Worm (Caenorhabditis elegans): ENCODE measurements around the gene rsp-8.

The rsp-8 gene

DNA sequence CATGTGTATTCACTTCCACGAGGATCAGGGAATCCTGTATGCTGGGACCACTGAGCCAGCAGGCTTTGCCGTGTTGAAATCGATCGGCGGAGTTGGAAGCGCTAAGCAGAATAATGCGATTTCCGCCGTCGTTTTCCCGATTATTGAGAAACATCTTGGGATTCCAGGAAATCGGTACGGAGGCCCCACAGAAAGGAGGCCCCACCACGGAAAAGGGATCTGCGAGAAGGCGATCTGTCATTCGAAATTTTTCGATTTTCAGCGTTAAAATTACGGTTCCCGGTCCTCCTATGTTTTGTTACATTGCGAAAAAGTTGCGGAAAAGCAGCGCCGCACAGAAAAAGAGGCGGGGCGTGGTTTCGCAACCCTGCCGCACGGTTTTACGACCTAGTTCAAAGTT is 22.1 kb downstream of the rsp-8 start:
- TF ChIP-seq ceh-82 (tag; optimal IDR thresholded peaks at IDR 0.05) (no peak), lin-13 (GFP tag; optimal IDR thresholded peaks at IDR 0.05) (no peak), mdl-1 (tag; optimal IDR thresholded peaks at IDR 0.05) (no peak), elt-1 (tag; optimal IDR thresholded peaks at IDR 0.05) (no peak), fos-1 (tag; optimal IDR thresholded peaks at IDR 0.05) (no peak), crh-2 (tag; optimal IDR thresholded peaks at IDR 0.05) (no peak), ztf-11 (tag; optimal IDR thresholded peaks at IDR 0.05) (no peak), elt-3 (tag; optimal IDR thresholded peaks at IDR 0.05) (no peak)

DNA sequence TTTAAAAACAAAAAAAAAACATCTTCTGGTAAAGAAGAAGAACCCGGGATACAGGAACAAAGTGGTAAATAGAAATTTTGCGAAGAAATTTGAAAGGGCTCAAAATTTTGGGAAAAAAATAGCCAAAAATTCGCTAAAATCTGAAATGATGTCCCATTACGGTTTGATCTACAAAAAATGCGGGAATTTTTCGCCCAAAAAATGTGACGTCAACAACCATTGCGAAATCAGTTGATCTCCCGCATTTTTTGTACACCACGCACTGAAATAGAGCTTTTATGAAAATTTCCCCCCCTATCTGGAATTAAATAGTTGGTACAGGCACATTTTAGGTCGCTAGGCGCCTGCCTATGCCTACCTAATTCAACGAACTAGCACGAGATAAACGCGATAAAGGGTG is 23.4 kb downstream of the rsp-8 start:
- no peak for TF ChIP-seq nhr-129 (tag; optimal IDR thresholded peaks at IDR 0.05)
- no peak for TF ChIP-seq unc-55 (GFP tag; optimal IDR thresholded peaks at IDR 0.05)
- no peak for TF ChIP-seq egl-27 (tag; optimal IDR thresholded peaks at IDR 0.05)
- TF ChIP-seq nhr-25 (tag; optimal IDR thresholded peaks at IDR 0.05): no peak
- no peak for TF ChIP-seq snpc-4 (tag; optimal IDR thresholded peaks at IDR 0.05)
- no peak for TF ChIP-seq R02D3.7 (tag; optimal IDR thresholded peaks at IDR 0.05)
- TF ChIP-seq nhr-77 (tag; optimal IDR thresholded peaks at IDR 0.05): no peak
- no peak for TF ChIP-seq mab-5 (tag; optimal IDR thresholded peaks at IDR 0.05)
- no peak for TF ChIP-seq ama-1 (optimal IDR thresholded peaks at IDR 0.05)

DNA sequence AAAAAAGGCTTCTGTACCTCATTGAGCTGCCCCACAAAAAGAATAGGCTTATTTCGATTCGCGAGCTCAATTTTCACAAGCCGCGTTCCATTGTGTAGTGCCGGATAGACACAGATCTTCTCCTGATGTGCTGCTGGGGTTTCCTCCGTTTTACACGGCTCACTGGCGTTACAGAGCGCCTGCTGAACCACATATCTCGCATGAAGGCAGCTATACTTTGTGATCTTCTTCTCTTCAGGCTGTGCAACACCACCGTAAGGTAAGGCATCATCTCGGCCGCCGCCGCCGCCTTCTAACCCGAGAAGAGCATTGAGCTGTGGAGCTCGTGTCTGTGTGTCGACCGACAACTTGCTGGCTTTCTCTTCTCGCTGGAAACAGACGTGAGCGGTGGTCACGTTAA is 27.3 kb downstream of the rsp-8 start:
- TF ChIP-seq ceh-16 (tag; optimal IDR thresholded peaks at IDR 0.05): no peak
- no peak for TF ChIP-seq elt-3 (tag; optimal IDR thresholded peaks at IDR 0.05)
- no peak for TF ChIP-seq sem-4 (tag; optimal IDR thresholded peaks at IDR 0.05)
- no peak for TF ChIP-seq unc-62 (GFP tag; optimal IDR thresholded peaks at IDR 0.05)
- no peak for TF ChIP-seq blmp-1 (tag; optimal IDR thresholded peaks at IDR 0.05; ENCODE audit: insufficient read depth)
- TF ChIP-seq mdl-1 (tag; optimal IDR thresholded peaks at IDR 0.05): no peak
- no peak for TF ChIP-seq sma-3 (GFP tag; optimal IDR thresholded peaks at IDR 0.05)
- no peak for TF ChIP-seq egl-27 (tag; optimal IDR thresholded peaks at IDR 0.05)
- TF ChIP-seq F13H6.1 (tag; optimal IDR thresholded peaks at IDR 0.05): no peak
- TF ChIP-seq ztf-1 (GFP tag; conservative IDR thresholded peaks at IDR 0.05): no peak
- TF ChIP-seq fos-1 (tag; optimal IDR thresholded peaks at IDR 0.05): no peak
- TF ChIP-seq nhr-129 (tag; optimal IDR thresholded peaks at IDR 0.05): no peak
- no peak for TF ChIP-seq alr-1 (tag; optimal IDR thresholded peaks at IDR 0.05)
- no peak for TF ChIP-seq lin-13 (GFP tag; optimal IDR thresholded peaks at IDR 0.05)
- no peak for TF ChIP-seq mbf-1 (tag; optimal IDR thresholded peaks at IDR 0.05)
- TF ChIP-seq mab-5 (tag; optimal IDR thresholded peaks at IDR 0.05): no peak

DNA sequence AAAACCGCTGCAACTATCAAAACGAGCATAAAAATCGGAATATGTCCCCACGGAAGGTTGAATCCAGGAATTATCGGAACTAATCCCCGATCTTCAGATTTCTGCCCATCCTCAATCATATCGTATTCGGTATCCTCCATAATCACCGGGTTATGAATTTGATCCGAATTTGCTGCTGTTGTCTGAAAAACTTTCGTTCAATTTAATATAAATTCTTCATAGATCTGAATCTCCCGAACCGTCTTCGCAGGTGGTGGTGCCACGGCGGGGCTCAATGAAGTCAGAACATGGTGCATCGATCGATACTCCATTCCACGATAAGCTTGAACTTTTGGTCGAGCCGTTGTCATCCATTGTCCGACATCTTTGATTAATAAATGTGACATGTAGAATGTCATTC is 30.6 kb downstream of the rsp-8 start:
- TF ChIP-seq nhr-12 (tag; optimal IDR thresholded peaks at IDR 0.05): no peak

DNA sequence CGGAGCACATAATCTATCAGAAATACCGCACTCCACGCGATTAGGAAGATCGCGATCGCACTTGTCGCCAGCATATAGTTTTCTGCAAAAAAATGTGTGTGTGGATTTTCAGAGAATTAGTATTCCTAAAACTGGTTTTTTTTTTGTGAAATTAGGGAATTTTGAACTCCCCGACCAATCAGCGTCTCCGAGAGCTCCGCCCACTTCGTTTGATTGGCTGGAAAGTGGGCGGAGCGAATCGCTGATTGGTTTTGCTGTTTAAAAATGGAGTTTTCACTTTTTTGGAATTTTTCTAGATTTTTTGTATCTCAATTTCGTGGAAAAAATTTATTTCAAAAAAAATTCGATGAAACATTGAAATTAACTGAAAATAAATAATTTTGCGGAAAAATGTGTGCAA is 34.9 kb downstream of the rsp-8 start:
- TF ChIP-seq crh-2 (tag; optimal IDR thresholded peaks at IDR 0.05) (no peak), lin-39 (tag; optimal IDR thresholded peaks at IDR 0.05) (no peak), ceh-16 (tag; optimal IDR thresholded peaks at IDR 0.05) (no peak), skn-1 (tag; optimal IDR thresholded peaks at IDR 0.05) (no peak), nhr-12 (tag; optimal IDR thresholded peaks at IDR 0.05) (no peak), aly-2 (tag; optimal IDR thresholded peaks at IDR 0.05) (no peak), dmd-4 (tag; optimal IDR thresholded peaks at IDR 0.05) (no peak), nhr-11 (tag; optimal IDR thresholded peaks at IDR 0.05) (no peak), ztf-1 (GFP tag; conservative IDR thresholded peaks at IDR 0.05) (no peak), nhr-237 (tag; optimal IDR thresholded peaks at IDR 0.05) (no peak), ztf-4 (tag; optimal IDR thresholded peaks at IDR 0.05) (no peak), zag-1 (tag; optimal IDR thresholded peaks at IDR 0.05) (no peak), ztf-11 (tag; optimal IDR thresholded peaks at IDR 0.05) (no peak), peb-1 (tag; optimal IDR thresholded peaks at IDR 0.05) (no peak), nhr-23 (tag; optimal IDR thresholded peaks at IDR 0.05) (no peak), snpc-4 (tag; optimal IDR thresholded peaks at IDR 0.05) (no peak), lin-13 (GFP tag; optimal IDR thresholded peaks at IDR 0.05) (no peak), blmp-1 (tag; optimal IDR thresholded peaks at IDR 0.05; ENCODE audit: insufficient read depth) (no peak)

All from whole organism, L2 larva.